Worm (Caenorhabditis elegans): Measurements from ENCODE around the gene T05C3.2.
A peak's percentile ranks its signal among the peaks of the same experiment; 100 is the strongest.

- TF ChIP-seq B0261.1 (tag; optimal IDR thresholded peaks at IDR 0.05) = no peak
- peak; percentile 63 for TF ChIP-seq dpl-1 (GFP tag; optimal IDR thresholded peaks at IDR 0.05)
- peak; percentile 73 for TF ChIP-seq tbp1 (GFP tag; optimal IDR thresholded peaks at IDR 0.05)
- peak; percentile 96 for TF ChIP-seq Y53G8AR.9 (GFP tag; conservative IDR thresholded peaks at IDR 0.05)
- no peak for TF ChIP-seq nfya-2 (GFP tag; IDR thresholded peaks at IDR 0.05)
- TF ChIP-seq lin-35 (GFP tag; optimal IDR thresholded peaks at IDR 0.05) = peak in 2 of 3 experiments; percentile 38 to 92
- no peak for TF ChIP-seq pha-4 (tag; optimal IDR thresholded peaks at IDR 0.05)
- TF ChIP-seq atf-7 (tag; optimal IDR thresholded peaks at IDR 0.05) = peak; percentile 87
- TF ChIP-seq ceh-58 (GFP tag; IDR thresholded peaks at IDR 0.05) = no peak
- peak; percentile 52 for TF ChIP-seq snpc-4 (GFP tag; optimal IDR thresholded peaks at IDR 0.05)
- TF ChIP-seq snpc-4 (tag; optimal IDR thresholded peaks at IDR 0.05) = peak in 3 of 4 experiments; percentile 76 to 84 (median 78)
Observed at ce11 chrV:5504807-5505442, 11.4 kb downstream of the T05C3.2 start, which contains the start of the genes dnj-19 and nhr-47.
